Worm (Caenorhabditis elegans): ENCODE measurements around the gene W02A2.9.

ce11 chrIV:13347232-13347715 lies at the start of gene W02A2.9:
- TF ChIP-seq flt-1 (GFP tag; IDR thresholded peaks at IDR 0.05) (no peak), ztf-29 (GFP tag; IDR thresholded peaks at IDR 0.05) (no peak), T22C8.4 (GFP tag; IDR thresholded peaks at IDR 0.05) (no peak), med-1 (GFP tag; optimal IDR thresholded peaks at IDR 0.05; ENCODE audit: insufficient read depth) (no peak), ztf-23 (GFP tag; IDR thresholded peaks at IDR 0.05) (no peak), tab-1 (GFP tag; IDR thresholded peaks at IDR 0.05) (no peak), ref-1 (GFP tag; conservative IDR thresholded peaks at IDR 0.05) (no peak)

Measured in whole organism, midembryonic.